ENCODE assay signal across 2 worm cellular contexts in genomic region chrV:15056346-15056839, ce11.
TF ChIP-seq lines count a peak whose summit lies in the region.

No protein-coding gene starts in this region.

TF ChIP-seq in whole organism, L4 larva, 104 proteins besides CTCF, POLR2A, EP300 and RAD21:
- 0 out of 2 replicates have a peak, but pooled peaks have one; percentile 24 for TF ChIP-seq egl-43 (GFP tag; IDR thresholded peaks at IDR 0.05; lab: Robert Waterston, UW)
- TF ChIP-seq snpc-1.2 (GFP tag; IDR thresholded peaks at IDR 0.05; lab: Robert Waterston, UW): no peak
TF ChIP-seq in whole organism, L4 larva: peak in this region for 1.

TF ChIP-seq in whole organism, young adult, 124 proteins besides CTCF, POLR2A, EP300 and RAD21:
- TF ChIP-seq madf-6 (GFP tag; IDR thresholded peaks at IDR 0.05; lab: Robert Waterston, UW) (peak; percentile 59), hsf-1 (GFP tag; IDR thresholded peaks at IDR 0.05; lab: Robert Waterston, UW) (0 out of 2 replicates have a peak, but pooled peaks have one; percentile 53), lin-54 (GFP tag; optimal IDR thresholded peaks at IDR 0.05; lab: Kevin White, UChicago) (peak; percentile 12), chd-7 (tag; optimal IDR thresholded peaks at IDR 0.05; lab: Kevin White, UChicago) (peak; percentile 25), attf-6 (GFP tag; IDR thresholded peaks at IDR 0.05; lab: Robert Waterston, UW) (no peak), lin-26 (GFP tag; IDR thresholded peaks at IDR 0.05; lab: Robert Waterston, UW) (peak; percentile 76), B0336.3 (GFP tag; IDR thresholded peaks at IDR 0.05; lab: Robert Waterston, UW) (peak; percentile 61), F22D6.2 (tag; optimal IDR thresholded peaks at IDR 0.05; lab: Kevin White, UChicago) (no peak)
